Fruit fly (Drosophila melanogaster) whole organism, embryonic: ENCODE results near the gene CG2747.

ENCODE experiments used
- Atf-2 ChIP-seq: fragments of 200-800 bp; sonication (Bioruptor generic); optimal IDR thresholded peaks from 2 replicates; lab custom pipeline; 2016; ENCODE audit warnings: missing biosample characterization, missing genetic modification characterization
- Awh ChIP-seq: fragments of 200-800 bp; sonication (Bioruptor generic); IDR thresholded peaks from 2 replicates; pipeline ENCODE4, ENCODE4 v1.3.6; 2022; ENCODE audit warnings: missing biosample characterization, missing genetic modification characterization
- CG11560 ChIP-seq: fragments of 200-800 bp; sonication (Bioruptor generic); IDR thresholded peaks from 3 replicates; pipeline ENCODE4 v1.3.6; 2022; ENCODE audit warnings: missing biosample characterization, missing genetic modification characterization
- CG12769 ChIP-seq: fragments of 200-800 bp; sonication (Bioruptor generic); optimal IDR thresholded peaks from 2 replicates; lab custom pipeline; 2019; ENCODE audit warnings: missing biosample characterization, mild to moderate bottlenecking, missing genetic modification characterization, moderate library complexity
- CG13894 ChIP-seq: fragments of 200-800 bp; sonication (Bioruptor generic); optimal IDR thresholded peaks from 3 replicates; lab custom pipeline; 2018; ENCODE audit warnings: missing biosample characterization, mild to moderate bottlenecking, missing genetic modification characterization, moderate library complexity
- CG1529 ChIP-seq: fragments of 200-800 bp; sonication (Bioruptor generic); optimal IDR thresholded peaks from 3 replicates; lab custom pipeline; 2018; ENCODE audit warnings: missing biosample characterization, missing genetic modification characterization
- CG1602 ChIP-seq: fragments of 200-800 bp; sonication (Bioruptor generic); optimal IDR thresholded peaks from 3 replicates; lab custom pipeline; 2016; ENCODE audit warnings: missing biosample characterization, missing genetic modification characterization
- CG17612 ChIP-seq: fragments of 200-800 bp; sonication (Bioruptor generic); IDR thresholded peaks from 2 replicates; pipeline ENCODE4 v1.3.6; 2022; ENCODE audit warnings: missing biosample characterization, missing genetic modification characterization
- CG1792 ChIP-seq: fragments of 200-800 bp; sonication (Bioruptor generic); optimal IDR thresholded peaks from 2 replicates; lab custom pipeline; 2016; ENCODE audit warnings: missing biosample characterization, missing genetic modification characterization
- CG18599 ChIP-seq: fragments of 200-800 bp; sonication (Bioruptor generic); optimal IDR thresholded peaks from 3 replicates; lab custom pipeline; 2017; ENCODE audit warnings: missing biosample characterization, missing genetic modification characterization, mild to moderate bottlenecking, moderate library complexity, missing genetic modification reagents
- CG2129 ChIP-seq: fragments of 200-800 bp; sonication (Bioruptor generic); IDR thresholded peaks from 2 replicates; pipeline ENCODE4 v1.3.6; 2022; ENCODE audit warnings: missing biosample characterization, missing genetic modification characterization; ENCODE audit not compliant: partially characterized antibody
- CG2678 ChIP-seq: fragments of 200-800 bp; sonication (Bioruptor generic); optimal IDR thresholded peaks from 3 replicates; lab custom pipeline; 2019; ENCODE audit warnings: missing biosample characterization, mild to moderate bottlenecking, missing genetic modification characterization, moderate library complexity
- CG3163 ChIP-seq: fragments of 200-800 bp; sonication (Bioruptor generic); optimal IDR thresholded peaks from 3 replicates; lab custom pipeline; 2016; ENCODE audit warnings: missing biosample characterization, missing genetic modification characterization
- CG3726 ChIP-seq: fragments of 200-800 bp; sonication (Bioruptor generic); IDR thresholded peaks from 3 replicates; pipeline ENCODE4, ENCODE4 v1.3.6; 2022; ENCODE audit warnings: missing biosample characterization, missing genetic modification characterization
- CG4282 ChIP-seq: fragments of 200-800 bp; sonication (Bioruptor generic); optimal IDR thresholded peaks from 2 replicates; lab custom pipeline; 2016; ENCODE audit warnings: missing biosample characterization, missing genetic modification characterization
- CG4730 ChIP-seq: fragments of 200-800 bp; sonication (Bioruptor generic); IDR thresholded peaks from 2 replicates; pipeline ENCODE4 v1.3.6; 2022; ENCODE audit warnings: missing biosample characterization, missing genetic modification characterization
- CG7271 ChIP-seq: fragments of 200-800 bp; sonication (Bioruptor generic); optimal IDR thresholded peaks from 2 replicates; lab custom pipeline; 2018; ENCODE audit warnings: missing biosample characterization, mild to moderate bottlenecking, missing genetic modification characterization, moderate library complexity
- CG7928 ChIP-seq: fragments of 200-800 bp; sonication (Bioruptor generic); optimal IDR thresholded peaks from 2 replicates; lab custom pipeline; 2017; ENCODE audit warnings: missing biosample characterization, mild to moderate bottlenecking, missing genetic modification characterization
- CG9215 ChIP-seq: fragments of 200-800 bp; sonication (Bioruptor generic); IDR thresholded peaks from 2 replicates; pipeline ENCODE4 v1.3.6; 2022; ENCODE audit warnings: missing biosample characterization, missing genetic modification characterization
- CG9609 ChIP-seq: fragments of 200-800 bp; sonication (Bioruptor generic); optimal IDR thresholded peaks from 3 replicates; lab custom pipeline; 2016; ENCODE audit warnings: missing biosample characterization, missing genetic modification characterization
- CTCF ChIP-seq: fragments of 200-800 bp; sonication (Bioruptor generic); optimal IDR thresholded peaks from 2 replicates; lab custom pipeline; 2017; ENCODE audit warnings: missing biosample characterization, mild to moderate bottlenecking, missing genetic modification characterization, moderate library complexity
- Dbx ChIP-seq: fragments of 200-800 bp; sonication (Bioruptor generic); IDR thresholded peaks from 3 replicates; pipeline ENCODE4 v1.3.6; 2022; ENCODE audit warnings: missing biosample characterization, missing genetic modification characterization
- Dek ChIP-seq: fragments of 200-800 bp; sonication (Bioruptor generic); optimal IDR thresholded peaks from 3 replicates; lab custom pipeline; 2019; ENCODE audit warnings: missing biosample characterization, mild to moderate bottlenecking, missing genetic modification characterization, moderate library complexity
- Gug ChIP-seq: fragments of 200-800 bp; sonication (Bioruptor generic); IDR thresholded peaks from 4 replicates; pipeline ENCODE4 v1.3.6; 2022; ENCODE audit warnings: missing biosample characterization, missing genetic modification characterization
- HLH54F ChIP-seq: fragments of 200-800 bp; sonication (Bioruptor generic); optimal IDR thresholded peaks from 3 replicates; lab custom pipeline; 2016; ENCODE audit warnings: missing biosample characterization, missing genetic modification characterization
- Hr51 ChIP-seq, 2 experiments: fragments of 200-800 bp; sonication (Bioruptor generic); optimal IDR thresholded peaks; 2 replicates in 1 of 2; 3 replicates in 1 of 2; lab custom pipeline; 2016 to 2018; ENCODE audit warnings: missing biosample characterization in 2 of 2, missing genetic modification characterization in 2 of 2, mild to moderate bottlenecking in 1 of 2, moderate library complexity in 1 of 2
- NC2α ChIP-seq: fragments of 200-800 bp; sonication (Bioruptor generic); optimal IDR thresholded peaks from 2 replicates; lab custom pipeline; 2016; ENCODE audit warnings: missing biosample characterization, missing genetic modification characterization
- Nf-YA ChIP-seq: fragments of 200-800 bp; sonication (Bioruptor generic); IDR thresholded peaks from 2 replicates; pipeline ENCODE4 v1.3.6; 2022; ENCODE audit warnings: missing biosample characterization, missing genetic modification characterization
- Rfx ChIP-seq: fragments of 200-800 bp; sonication (Bioruptor generic); IDR thresholded peaks from 2 replicates; pipeline ENCODE4 v1.3.6; 2022; ENCODE audit warnings: missing biosample characterization, missing genetic modification characterization
- Sox100B ChIP-seq: fragments of 200-800 bp; sonication (Bioruptor generic); optimal IDR thresholded peaks from 3 replicates; lab custom pipeline; 2018; ENCODE audit warnings: missing biosample characterization, mild to moderate bottlenecking, missing genetic modification characterization
- al ChIP-seq: fragments of 200-800 bp; sonication (Bioruptor generic); IDR thresholded peaks from 2 replicates; pipeline ENCODE4 v1.3.6; 2022; ENCODE audit warnings: missing biosample characterization, missing genetic modification characterization
- br ChIP-seq: fragments of >200 bp; optimal IDR thresholded peaks from 2 replicates; lab custom pipeline; 2017
- caup ChIP-seq: fragments of 200-800 bp; sonication (Bioruptor generic); optimal IDR thresholded peaks from 3 replicates; lab custom pipeline; 2017; ENCODE audit warnings: missing biosample characterization, mild to moderate bottlenecking, missing genetic modification characterization, moderate library complexity; ENCODE audit not compliant: severe bottlenecking
- dan ChIP-seq: fragments of 200-800 bp; sonication (Bioruptor generic); IDR thresholded peaks from 2 replicates; pipeline ENCODE4 v1.3.6; 2022; ENCODE audit warnings: missing biosample characterization, missing genetic modification characterization
- dysf ChIP-seq: fragments of 200-800 bp; sonication (Bioruptor generic); IDR thresholded peaks from 3 replicates; pipeline ENCODE4 v1.3.6; 2022; ENCODE audit warnings: missing biosample characterization, missing genetic modification characterization
- emc ChIP-seq: fragments of 200-800 bp; sonication (Bioruptor generic); optimal IDR thresholded peaks from 2 replicates; lab custom pipeline; 2016; ENCODE audit warnings: missing biosample characterization, missing genetic modification characterization
- ewg ChIP-seq: fragments of 200-800 bp; sonication (Bioruptor generic); optimal IDR thresholded peaks from 3 replicates; lab custom pipeline; 2017; ENCODE audit warnings: mild to moderate bottlenecking, missing biosample characterization, missing genetic modification reagents, missing genetic modification characterization
- fd96Cb ChIP-seq: fragments of 200-800 bp; sonication (Bioruptor generic); optimal IDR thresholded peaks from 2 replicates; lab custom pipeline; 2018; ENCODE audit warnings: missing biosample characterization, mild to moderate bottlenecking, missing genetic modification characterization, moderate library complexity
- fu2 ChIP-seq: fragments of 200-800 bp; sonication (Bioruptor generic); optimal IDR thresholded peaks from 2 replicates; lab custom pipeline; 2016; ENCODE audit warnings: missing biosample characterization, missing genetic modification characterization
- gcm ChIP-seq: fragments of 200-800 bp; sonication (Bioruptor generic); optimal IDR thresholded peaks from 2 replicates; lab custom pipeline; 2019; ENCODE audit warnings: missing biosample characterization, mild to moderate bottlenecking, missing genetic modification characterization, moderate library complexity
- gt ChIP-seq: fragments of 200-800 bp; sonication (Bioruptor generic); IDR thresholded peaks from 2 replicates; pipeline ENCODE4 v1.3.6; 2022; ENCODE audit warnings: missing biosample characterization, missing genetic modification characterization
- hbn ChIP-seq: fragments of 200-800 bp; sonication (Bioruptor generic); IDR thresholded peaks from 2 replicates; pipeline ENCODE4 v1.3.6; 2022; ENCODE audit warnings: missing biosample characterization, missing genetic modification characterization; ENCODE audit not compliant: partially characterized antibody
- klu ChIP-seq: fragments of 200-800 bp; sonication (Bioruptor generic); IDR thresholded peaks from 2 replicates; pipeline ENCODE4 v1.3.6; 2022; ENCODE audit warnings: missing biosample characterization, missing genetic modification characterization
- mld ChIP-seq: fragments of 200-800 bp; sonication (Bioruptor generic); IDR thresholded peaks from 3 replicates; pipeline ENCODE4 v1.3.6; 2022; ENCODE audit warnings: missing biosample characterization, missing genetic modification characterization; ENCODE audit not compliant: partially characterized antibody
- nau ChIP-seq: fragments of 200-800 bp; sonication (Bioruptor generic); optimal IDR thresholded peaks from 3 replicates; lab custom pipeline; 2017; ENCODE audit warnings: missing biosample characterization, mild to moderate bottlenecking, missing genetic modification characterization, missing genetic modification reagents
- onecut ChIP-seq: fragments of 200-800 bp; sonication (Bioruptor generic); IDR thresholded peaks from 2 replicates; pipeline ENCODE4 v1.3.6; 2022; ENCODE audit warnings: missing biosample characterization, missing genetic modification characterization
- otp ChIP-seq: fragments of 200-800 bp; sonication (Bioruptor generic); IDR thresholded peaks from 3 replicates; pipeline ENCODE4, ENCODE4 v1.3.6; 2022; ENCODE audit warnings: missing biosample characterization, missing genetic modification characterization
- pan ChIP-seq, 4 experiments: fragments of >200 bp in 3 of 4; fragments of 200-800 bp in 1 of 4; sonication (Bioruptor generic) in 1 of 4; optimal IDR thresholded peaks in 3 of 4; IDR thresholded peaks in 1 of 4; 2 replicates each; pipeline versions ENCODE4 v1.3.6 to Lab custom; 2017 to 2022; ENCODE audit warnings: missing biosample characterization in 2 of 4, missing genetic modification characterization in 2 of 4, mixed read lengths in 1 of 4
- prd ChIP-seq, 3 experiments: fragments of >200 bp in 2 of 3; fragments of 200-800 bp in 1 of 3; sonication (Bioruptor generic) in 1 of 3; optimal IDR thresholded peaks in 2 of 3; IDR thresholded peaks in 1 of 3; 2 replicates in 2 of 3; 3 replicates in 1 of 3; pipeline versions ENCODE4 v1.3.6 to Lab custom; 2017 to 2022; ENCODE audit warnings: missing biosample characterization in 1 of 3, missing genetic modification characterization in 1 of 3
- slbo ChIP-seq: fragments of 200-800 bp; sonication (Bioruptor generic); IDR thresholded peaks from 2 replicates; pipeline ENCODE4 v1.3.6; 2022; ENCODE audit warnings: missing biosample characterization, missing genetic modification characterization
- sna ChIP-seq: fragments of 200-800 bp; sonication (Bioruptor generic); IDR thresholded peaks from 2 replicates; pipeline ENCODE4 v1.3.6; 2022; ENCODE audit warnings: missing biosample characterization, missing genetic modification characterization; ENCODE audit not compliant: partially characterized antibody
- tll ChIP-seq, 2 experiments: fragments of 200-800 bp in 1 of 2; fragments of >200 bp in 1 of 2; sonication (Bioruptor generic) in 1 of 2; optimal IDR thresholded peaks; 2 replicates each; lab custom pipeline; 2017 to 2019; ENCODE audit warnings: missing biosample characterization in 2 of 2, missing genetic modification characterization in 2 of 2, mild to moderate bottlenecking in 1 of 2, moderate library complexity in 1 of 2

The CG2747 gene

dm6 chr3R:8030151-8030899, at the start of gene CG2747, which contains the start of gene CG10903 (continued):
- TF ChIP-seq gt (no peak), CG9215 (no peak), CTCF (GFP tag; lab: Kevin White, UChicago) (no peak), prd (optimal IDR thresholded peaks at IDR 0.05; lab: Kevin White, UChicago) (no peak), prd (GFP tag; IDR thresholded peaks at IDR 0.05; lab: Robert Waterston, UW) (no peak), CG7928 (GFP tag; lab: Kevin White, UChicago) (no peak), onecut (GFP tag; lab: Robert Waterston, UW) (no peak; the same call in 1 of the 2 replicates), CG13894 (tag; lab: Kevin White, UChicago) (no peak), Rfx (GFP tag; lab: Robert Waterston, UW) (0 out of 2 replicates have a peak, but pooled peaks have one; percentile 35), sna (GFP tag; lab: Robert Waterston, UW) (no peak), Hr51 (GFP tag; optimal IDR thresholded peaks at IDR 0.05; lab: Kevin White, UChicago) (no peak), CG18599 (no peak), CG11560 (tag; lab: Robert Waterston, UW) (no peak), CG2129 (no peak; the same call in 1 of the 2 replicates), NC2α (GFP tag; lab: Kevin White, UChicago) (no peak), fd96Cb (tag; lab: Kevin White, UChicago) (no peak), dan (GFP tag; lab: Robert Waterston, UW) (no peak), caup (no peak), Dbx (GFP tag; lab: Robert Waterston, UW) (no peak), fu2 (GFP tag; lab: Kevin White, UChicago) (no peak), CG2678 (peak; percentile 17), CG1602 (no peak), otp (GFP tag; lab: Robert Waterston, UW) (no peak), Awh (GFP tag; lab: Robert Waterston, UW) (no peak), Sox100B (no peak), Dek (no peak), dysf (no peak), br (lab: Kevin White, UChicago) (no peak), nau (peak; percentile 28), CG3163 (no peak), ewg (GFP tag; lab: Kevin White, UChicago) (no peak), CG1529 (GFP tag; lab: Kevin White, UChicago) (no peak), CG17612 (GFP tag; lab: Robert Waterston, UW) (no peak), Gug (GFP tag; lab: Robert Waterston, UW) (no peak), slbo (GFP tag; lab: Robert Waterston, UW) (no peak)

- TF ChIP-seq CG4282 (GFP tag; lab: Kevin White, UChicago), result no peak
- no peak for TF ChIP-seq mld
- TF ChIP-seq CG9609 (GFP tag; lab: Kevin White, UChicago), result no peak
- no peak for TF ChIP-seq CG7271
- no peak for TF ChIP-seq CG3726
- no peak for TF ChIP-seq tll (GFP tag; optimal IDR thresholded peaks at IDR 0.05; lab: Kevin White, UChicago)
- TF ChIP-seq HLH54F, result peak; percentile 3
- no peak for TF ChIP-seq Atf-2 (GFP tag; lab: Kevin White, UChicago)
- TF ChIP-seq hbn (GFP tag; lab: Robert Waterston, UW), result no peak
- TF ChIP-seq al (GFP tag; lab: Robert Waterston, UW), result no peak
- no peak for TF ChIP-seq klu (GFP tag; lab: Robert Waterston, UW)
- TF ChIP-seq emc (GFP tag; lab: Kevin White, UChicago), result no peak
- no peak for TF ChIP-seq Nf-YA (GFP tag; lab: Robert Waterston, UW)
- TF ChIP-seq CG12769 (tag; lab: Kevin White, UChicago), result peak; percentile 34
- TF ChIP-seq gcm (GFP tag; lab: Kevin White, UChicago), result no peak
- TF ChIP-seq CG4730 (GFP tag; lab: Robert Waterston, UW), result no peak
- TF ChIP-seq pan (optimal IDR thresholded peaks at IDR 0.05; lab: Kevin White, UChicago), result no peak
- peak in 1 of 2 experiments; percentile 39 for TF ChIP-seq pan (GFP tag; optimal IDR thresholded peaks at IDR 0.05 in 1 of 2, IDR thresholded peaks at IDR 0.05 in 1 of 2)
- TF ChIP-seq CG1792 (GFP tag; lab: Kevin White, UChicago), result no peak
These were observed 42.0 kb upstream of the CG2747 start for dm6 chr3R:8072635-8073034.
